Worm (Caenorhabditis elegans) whole organism, L3 larva: Measurements from ENCODE around the gene amt-1.

Experiments used
- ZK546.5 ChIP-seq: sonication (generic microtip); optimal IDR thresholded peaks from 2 replicates; lab custom pipeline; 2017; ENCODE audit warnings: missing biosample characterization, missing genetic modification characterization
- aly-2 ChIP-seq: fragments of 150-350 bp; optimal IDR thresholded peaks from 2 replicates; lab custom pipeline; 2014; ENCODE audit warnings: missing biosample characterization, missing genetic modification characterization
- ama-1 ChIP-seq: fragments of 150-350 bp; optimal IDR thresholded peaks from 2 replicates; lab custom pipeline; 2018
- ceh-16 ChIP-seq: sonication (generic microtip); optimal IDR thresholded peaks from 2 replicates; lab custom pipeline; 2017; ENCODE audit warnings: missing biosample characterization, missing genetic modification characterization
- ceh-28 ChIP-seq: fragments of 150-350 bp; optimal IDR thresholded peaks from 2 replicates; lab custom pipeline; 2014; ENCODE audit warnings: missing biosample characterization, missing genetic modification reagents, missing genetic modification characterization
- ceh-82 ChIP-seq: fragments of 150-350 bp; optimal IDR thresholded peaks from 2 replicates; lab custom pipeline; 2014; ENCODE audit warnings: missing biosample characterization, missing genetic modification characterization
- ceh-9 ChIP-seq: sonication (generic microtip); optimal IDR thresholded peaks from 2 replicates; lab custom pipeline; 2018; ENCODE audit warnings: missing biosample characterization, missing genetic modification characterization
- daf-12 ChIP-seq: fragments of 150-350 bp; optimal IDR thresholded peaks from 2 replicates; lab custom pipeline; 2014; ENCODE audit warnings: missing biosample characterization, missing genetic modification reagents, missing genetic modification characterization
- egl-27 ChIP-seq: sonication (generic microtip); optimal IDR thresholded peaks from 4 replicates; lab custom pipeline; 2017; ENCODE audit warnings: missing biosample characterization, missing genetic modification reagents, missing genetic modification characterization
- elt-1 ChIP-seq: fragments of 150-350 bp; optimal IDR thresholded peaks from 2 replicates; lab custom pipeline; 2014; ENCODE audit warnings: missing biosample characterization, missing genetic modification characterization
- elt-2 ChIP-seq: sonication (generic microtip); optimal IDR thresholded peaks from 2 replicates; lab custom pipeline; 2016; ENCODE audit warnings: missing genetic modification reagents, mild to moderate bottlenecking, missing genetic modification characterization, missing compliant biosample characterization
- fkh-10 ChIP-seq: sonication (generic microtip); optimal IDR thresholded peaks from 2 replicates; lab custom pipeline; 2017; ENCODE audit warnings: missing biosample characterization, missing genetic modification reagents, missing genetic modification characterization
- hmg-11 ChIP-seq: sonication (generic microtip); optimal IDR thresholded peaks from 2 replicates; lab custom pipeline; 2016; ENCODE audit warnings: missing genetic modification characterization, missing compliant biosample characterization
- jun-1 ChIP-seq: fragments of 150-350 bp; optimal IDR thresholded peaks from 2 replicates; lab custom pipeline; 2014; ENCODE audit warnings: missing biosample characterization, missing genetic modification reagents, missing genetic modification characterization
- lin-39 ChIP-seq: fragments of 150-350 bp; optimal IDR thresholded peaks from 2 replicates; lab custom pipeline; 2018; ENCODE audit warnings: missing biosample characterization, missing genetic modification reagents, missing genetic modification characterization
- lsy-12 ChIP-seq: sonication (generic microtip); optimal IDR thresholded peaks from 2 replicates; lab custom pipeline; 2016; ENCODE audit warnings: mild to moderate bottlenecking, missing genetic modification characterization, missing compliant biosample characterization
- mdl-1 ChIP-seq: fragments of 150-350 bp; optimal IDR thresholded peaks from 2 replicates; lab custom pipeline; 2014; ENCODE audit warnings: missing biosample characterization, missing genetic modification characterization
- mml-1 ChIP-seq: fragments of 150-350 bp; sonication (generic microtip); optimal IDR thresholded peaks from 3 replicates; lab custom pipeline; 2014; ENCODE audit warnings: missing biosample characterization, missing genetic modification characterization
- nfya-1 ChIP-seq: sonication (generic microtip); optimal IDR thresholded peaks from 2 replicates; lab custom pipeline; 2017; ENCODE audit warnings: missing genetic modification characterization, mild to moderate bottlenecking, missing compliant biosample characterization, antibody characterized with exemption, moderate library complexity; ENCODE audit not compliant: insufficient read depth
- nhr-11 ChIP-seq: fragments of 150-350 bp; optimal IDR thresholded peaks from 2 replicates; lab custom pipeline; 2014; ENCODE audit warnings: missing biosample characterization, missing genetic modification characterization
- nhr-12 ChIP-seq: fragments of 150-350 bp; optimal IDR thresholded peaks from 2 replicates; lab custom pipeline; 2014; ENCODE audit warnings: missing biosample characterization, missing genetic modification characterization
- nhr-237 ChIP-seq: fragments of 150-350 bp; optimal IDR thresholded peaks from 2 replicates; lab custom pipeline; 2014; ENCODE audit warnings: missing biosample characterization, missing genetic modification characterization
- nhr-25 ChIP-seq: sonication (generic microtip); optimal IDR thresholded peaks from 2 replicates; lab custom pipeline; 2017; ENCODE audit warnings: missing biosample characterization, missing genetic modification characterization
- nhr-43 ChIP-seq: sonication (generic microtip); optimal IDR thresholded peaks from 2 replicates; lab custom pipeline; 2016; ENCODE audit warnings: mild to moderate bottlenecking, missing genetic modification characterization, missing compliant biosample characterization; ENCODE audit not compliant: poor library complexity, severe bottlenecking
- nhr-67 ChIP-seq: fragments of 150-350 bp; optimal IDR thresholded peaks from 2 replicates; lab custom pipeline; 2014; ENCODE audit warnings: missing biosample characterization, missing genetic modification characterization
- nhr-76 ChIP-seq: fragments of 150-350 bp; sonication (generic microtip); optimal IDR thresholded peaks from 5 replicates; lab custom pipeline; 2014; ENCODE audit warnings: missing biosample characterization, missing genetic modification characterization
- nhr-77 ChIP-seq: fragments of 150-350 bp; optimal IDR thresholded peaks from 2 replicates; lab custom pipeline; 2014; ENCODE audit warnings: missing biosample characterization, missing genetic modification characterization
- pha-4 ChIP-seq: fragments of 150-350 bp; optimal IDR thresholded peaks from 2 replicates; lab custom pipeline; 2014; ENCODE audit warnings: missing biosample characterization, missing genetic modification reagents, missing genetic modification characterization
- pqm-1 ChIP-seq: fragments of 150-350 bp; optimal IDR thresholded peaks from 2 replicates; lab custom pipeline; 2017; ENCODE audit warnings: missing biosample characterization, missing genetic modification characterization, inconsistent platforms
- skn-1 ChIP-seq: fragments of 150-350 bp; optimal IDR thresholded peaks from 2 replicates; lab custom pipeline; 2014; ENCODE audit warnings: missing biosample characterization, missing genetic modification characterization
- tbx-2 ChIP-seq: sonication (generic microtip); optimal IDR thresholded peaks from 2 replicates; lab custom pipeline; 2016; ENCODE audit warnings: mild to moderate bottlenecking, missing genetic modification characterization, missing compliant biosample characterization
- unc-62 ChIP-seq: fragments of 150-350 bp; sonication (generic microtip); optimal IDR thresholded peaks from 4 replicates; lab custom pipeline; 2014; ENCODE audit warnings: missing biosample characterization, missing genetic modification reagents, missing genetic modification characterization
- zag-1 ChIP-seq: fragments of 150-350 bp; optimal IDR thresholded peaks from 2 replicates; lab custom pipeline; 2014; ENCODE audit warnings: missing biosample characterization, missing genetic modification characterization
- ztf-11 ChIP-seq: fragments of 150-350 bp; optimal IDR thresholded peaks from 2 replicates; lab custom pipeline; 2014; ENCODE audit warnings: missing biosample characterization, missing genetic modification characterization

Gene amt-1

ce11 chrX:4567110-4567509 is 4.1 kb upstream of the amt-1 start:
- TF ChIP-seq nhr-25 (no peak), ztf-11 (tag; lab: Kevin White, UChicago) (no peak), lin-39 (tag; lab: Kevin White, UChicago) (no peak), jun-1 (peak; percentile 29), ceh-16 (tag; lab: Kevin White, UChicago) (no peak), pqm-1 (tag; lab: Kevin White, UChicago) (peak; percentile 64), elt-2 (tag; lab: Kevin White, UChicago) (peak; percentile 75), unc-62 (GFP tag; lab: Kevin White, UChicago) (no peak), skn-1 (tag; lab: Kevin White, UChicago) (no peak)

DNA sequence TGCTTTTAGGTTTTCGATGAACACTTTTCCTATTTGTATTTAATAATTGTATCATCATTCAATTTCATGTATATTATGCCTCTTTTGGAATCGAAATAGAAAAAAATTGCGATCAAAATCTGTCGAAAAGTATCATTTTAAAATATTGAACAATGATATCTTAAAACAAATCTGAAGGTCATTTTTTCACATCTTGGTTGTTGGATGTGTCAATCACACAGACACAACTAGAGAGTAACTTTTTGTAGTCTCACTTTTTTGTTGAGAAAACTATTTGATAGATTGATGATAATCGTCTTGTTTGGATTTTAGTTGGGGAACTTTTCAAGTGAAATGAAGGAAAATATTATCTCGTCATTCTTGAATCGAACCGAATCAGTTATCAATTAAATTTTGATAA is 2.0 kb upstream of the amt-1 start:
- no peak for TF ChIP-seq nhr-76 (tag; lab: Kevin White, UChicago)
- no peak for TF ChIP-seq zag-1 (tag; lab: Kevin White, UChicago)
- no peak for TF ChIP-seq pha-4 (tag; lab: Kevin White, UChicago)
- TF ChIP-seq nhr-67 = no peak
- TF ChIP-seq fkh-10 (GFP tag; lab: Kevin White, UChicago) = no peak
- TF ChIP-seq ZK546.5 = no peak
- TF ChIP-seq hmg-11 (tag; lab: Kevin White, UChicago) = no peak
- TF ChIP-seq elt-1 = peak; percentile 92
- no peak for TF ChIP-seq ceh-28 (tag; lab: Kevin White, UChicago)
- no peak for TF ChIP-seq daf-12 (tag; lab: Kevin White, UChicago)
- peak; percentile 5 for TF ChIP-seq nhr-25

- no peak for TF ChIP-seq nhr-237 (tag; lab: Kevin White, UChicago)
- peak; percentile 66 for TF ChIP-seq fkh-10 (GFP tag; lab: Kevin White, UChicago)
Observed at ce11 chrX:4574873-4575272, 3.6 kb downstream of the amt-1 start.

ce11 chrX:4576272-4576671 is 5.0 kb downstream of the amt-1 start:
- TF ChIP-seq hmg-11 (tag; lab: Kevin White, UChicago) (peak; percentile 31), nhr-12 (no peak), nfya-1 (tag; lab: Kevin White, UChicago) (peak; percentile 7), ceh-28 (tag; lab: Kevin White, UChicago) (no peak)

DNA sequence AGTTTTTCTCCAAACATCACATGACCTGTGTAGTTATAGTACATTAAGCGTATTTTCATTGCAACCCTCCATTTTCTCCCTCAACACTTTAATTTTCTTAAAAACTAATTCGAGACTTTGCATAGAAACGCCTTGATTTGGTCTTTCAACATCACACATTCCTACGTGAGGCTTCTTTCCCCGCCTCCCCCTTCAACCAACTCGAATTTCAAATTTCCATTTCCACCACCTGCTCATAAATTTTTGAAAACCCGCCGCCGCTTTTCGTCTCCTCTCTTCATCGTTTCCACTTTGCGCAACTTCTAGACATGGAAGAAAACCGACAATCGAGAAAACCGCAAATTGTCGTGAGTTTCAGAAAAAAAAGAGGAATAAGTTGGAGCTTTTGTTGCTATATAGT is 6.7 kb downstream of the amt-1 start, which contains the start of gene C05E11.3:
TSS of gene C05E11.3 (plus strand) at position 301 of the 400 bp plus-strand sequence.
- TF ChIP-seq nhr-43 (no peak), mml-1 (no peak), nhr-67 (no peak), elt-2 (tag; lab: Kevin White, UChicago) (no peak), aly-2 (no peak), ztf-11 (tag; lab: Kevin White, UChicago) (no peak)

ce11 chrX:4578581-4578980 is 7.3 kb downstream of the amt-1 start:
- TF ChIP-seq ztf-11 (tag; lab: Kevin White, UChicago) (no peak), nhr-11 (tag; lab: Kevin White, UChicago) (no peak), nhr-77 (tag; lab: Kevin White, UChicago) (no peak), unc-62 (GFP tag; lab: Kevin White, UChicago) (no peak)

DNA sequence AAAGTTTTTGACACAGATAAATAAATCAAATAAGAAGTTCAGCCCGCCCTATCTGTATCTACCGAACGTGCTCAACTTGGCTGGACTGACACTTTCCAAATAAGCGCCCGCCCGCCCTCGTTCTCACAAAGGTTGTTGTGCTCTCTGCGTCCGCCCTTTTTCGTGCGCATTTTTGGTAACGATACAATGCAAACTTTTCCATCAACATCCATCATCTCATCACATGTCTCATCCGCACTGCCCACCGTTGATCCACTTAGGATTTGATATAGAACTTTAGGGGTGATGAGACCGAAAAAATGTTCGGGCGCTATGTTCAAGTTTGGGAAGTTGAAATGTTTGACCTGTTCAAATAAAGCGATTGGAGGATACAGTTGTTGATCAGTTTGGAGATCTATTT is 14.3 kb downstream of the amt-1 start, which contains the start of gene C05E11.7:
TSS of gene C05E11.7 (minus strand) at position 101 of the 400 bp plus-strand sequence.
- TF ChIP-seq ztf-11 (tag; lab: Kevin White, UChicago) = no peak
- no peak for TF ChIP-seq tbx-2 (tag; lab: Kevin White, UChicago)
- TF ChIP-seq ceh-82 = no peak
- no peak for TF ChIP-seq ama-1
- no peak for TF ChIP-seq unc-62 (GFP tag; lab: Kevin White, UChicago)
- no peak for TF ChIP-seq mdl-1 (tag; lab: Kevin White, UChicago)
- no peak for TF ChIP-seq pha-4 (tag; lab: Kevin White, UChicago)
- no peak for TF ChIP-seq ceh-16 (tag; lab: Kevin White, UChicago)
- no peak for TF ChIP-seq skn-1 (tag; lab: Kevin White, UChicago)
- TF ChIP-seq elt-2 (tag; lab: Kevin White, UChicago) = no peak
- no peak for TF ChIP-seq ceh-9 (tag; lab: Kevin White, UChicago)
- TF ChIP-seq lsy-12 (tag; lab: Kevin White, UChicago) = no peak
- no peak for TF ChIP-seq nfya-1 (tag; lab: Kevin White, UChicago)
- no peak for TF ChIP-seq egl-27 (tag; lab: Kevin White, UChicago)
- TF ChIP-seq hmg-11 (tag; lab: Kevin White, UChicago) = no peak
